Fruit fly (Drosophila melanogaster) whole organism: Measurements from ENCODE around the gene CG15369.

Experiments used
- CG8478 ChIP-seq: fragments of >200 bp; optimal IDR thresholded peaks from 2 replicates; lab custom pipeline; 2018; ENCODE audit warnings: inconsistent platforms
- Dll ChIP-seq: fragments of >200 bp; optimal IDR thresholded peaks from 2 replicates; lab custom pipeline; 2017
- EcR ChIP-seq, 2 experiments: fragments of >200 bp; optimal IDR thresholded peaks; 2 replicates each; lab custom pipeline; 2017; ENCODE audit warnings: missing biosample characterization in 2 of 2, missing genetic modification characterization in 2 of 2, missing genetic modification reagents in 2 of 2
- pan ChIP-seq: fragments of >200 bp; optimal IDR thresholded peaks from 2 replicates; lab custom pipeline; 2017
- psq ChIP-seq: fragments of >200 bp; optimal IDR thresholded peaks from 2 replicates; lab custom pipeline; 2017
- usp ChIP-seq: fragments of >200 bp; optimal IDR thresholded peaks from 2 replicates; lab custom pipeline; 2017; ENCODE audit warnings: missing biosample characterization, missing genetic modification characterization, mixed read lengths

DNA sequence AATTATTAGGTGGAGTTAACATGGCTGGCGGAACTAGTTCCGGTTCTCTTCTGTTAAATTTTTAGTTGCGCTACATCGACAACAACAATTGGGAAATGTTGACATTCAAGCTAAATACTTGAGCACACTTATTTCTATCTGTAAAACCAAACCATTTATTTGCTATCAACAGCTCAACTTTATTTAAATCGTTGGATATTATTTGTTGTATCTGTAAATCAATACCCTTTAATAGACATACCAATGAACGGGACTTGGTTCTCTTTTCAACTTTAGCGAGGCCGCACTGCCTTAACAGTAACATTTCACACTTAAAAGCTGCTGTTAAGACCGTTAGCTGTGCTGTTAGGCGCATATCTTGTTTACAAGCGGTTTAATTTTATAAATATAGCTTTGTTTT is 23.1 kb upstream of the CG15369 start, which contains the start of gene CG12106:
- TF ChIP-seq EcR (GFP tag; optimal IDR thresholded peaks at IDR 0.05; lab: Kevin White, UChicago) (no peak), CG8478 (lab: Kevin White, UChicago) (no peak), usp (GFP tag; lab: Kevin White, UChicago) (no peak), pan (no peak), psq (lab: Kevin White, UChicago) (no peak), Dll (lab: Kevin White, UChicago) (no peak)
